Worm (Caenorhabditis elegans): ENCODE measurements around the gene daf-18.

The daf-18 gene

ce11 chrIV:422112-422511 lies 2.9 kb downstream of the daf-18 start:
- no peak for TF ChIP-seq sea-1 (GFP tag; conservative IDR thresholded peaks at IDR 0.05)
- no peak for TF ChIP-seq hmbx-1 (tag; optimal IDR thresholded peaks at IDR 0.05)

- TF ChIP-seq flt-1 (GFP tag; IDR thresholded peaks at IDR 0.05) (no peak), tbx-11 (GFP tag; IDR thresholded peaks at IDR 0.05) (no peak), aly-1 (tag; optimal IDR thresholded peaks at IDR 0.05) (no peak), hmg-4 (GFP tag; optimal IDR thresholded peaks at IDR 0.05) (no peak), scrt-1 (GFP tag; IDR thresholded peaks at IDR 0.05) (no peak), B0310.2 (tag; optimal IDR thresholded peaks at IDR 0.05) (no peak), F13C5.2 (tag; optimal IDR thresholded peaks at IDR 0.05) (no peak), ceh-13 (GFP tag; optimal IDR thresholded peaks at IDR 0.05) (no peak), hmbx-1 (tag; optimal IDR thresholded peaks at IDR 0.05) (no peak), pes-1 (GFP tag; IDR thresholded peaks at IDR 0.05) (no peak), tra-4 (tag; optimal IDR thresholded peaks at IDR 0.05) (no peak), ama-1 (optimal IDR thresholded peaks at IDR 0.05) (no peak), sea-1 (GFP tag; conservative IDR thresholded peaks at IDR 0.05) (no peak), ets-7 (tag; optimal IDR thresholded peaks at IDR 0.05) (no peak)
These were observed 4.3 kb downstream of the daf-18 start for ce11 chrIV:420686-421085.

- TF ChIP-seq sea-1 (GFP tag; conservative IDR thresholded peaks at IDR 0.05) (no peak), tbx-37 (GFP tag; conservative IDR thresholded peaks at IDR 0.05) (no peak), B0310.2 (tag; optimal IDR thresholded peaks at IDR 0.05) (no peak), pes-1 (GFP tag; IDR thresholded peaks at IDR 0.05) (no peak), aly-1 (tag; optimal IDR thresholded peaks at IDR 0.05) (no peak), hnd-1 (tag; optimal IDR thresholded peaks at IDR 0.05) (no peak), ceh-36 (tag; optimal IDR thresholded peaks at IDR 0.05) (no peak), tbx-11 (GFP tag; IDR thresholded peaks at IDR 0.05) (no peak), scrt-1 (GFP tag; IDR thresholded peaks at IDR 0.05) (no peak), tra-4 (tag; optimal IDR thresholded peaks at IDR 0.05) (no peak), F13C5.2 (tag; optimal IDR thresholded peaks at IDR 0.05) (no peak), ama-1 (optimal IDR thresholded peaks at IDR 0.05) (no peak), hmbx-1 (tag; optimal IDR thresholded peaks at IDR 0.05) (no peak), ets-7 (tag; optimal IDR thresholded peaks at IDR 0.05) (no peak), hmg-4 (GFP tag; optimal IDR thresholded peaks at IDR 0.05) (no peak), ceh-13 (GFP tag; optimal IDR thresholded peaks at IDR 0.05) (no peak), flt-1 (GFP tag; IDR thresholded peaks at IDR 0.05) (no peak)
These were observed 5.3 kb downstream of the daf-18 start, which contains the start of gene eri-1 for ce11 chrIV:419674-420073. TSS of gene eri-1 (minus strand) at chrIV:419958.

- TF ChIP-seq hmbx-1 (tag; optimal IDR thresholded peaks at IDR 0.05): no peak
- TF ChIP-seq ets-7 (tag; optimal IDR thresholded peaks at IDR 0.05): peak; percentile 12
These were observed 14.5 kb downstream of the daf-18 start, which contains the start of gene T07A9.12 for ce11 chrIV:410420-410891. TSS of gene T07A9.12 (plus strand) at chrIV:410867.

ce11 chrIV:409935-410334 lies 15.0 kb downstream of the daf-18 start, which contains the start of gene kgb-1:
TSS of gene kgb-1 (minus strand) at chrIV:410035.
- TF ChIP-seq scrt-1 (GFP tag; IDR thresholded peaks at IDR 0.05) (no peak), hnd-1 (tag; optimal IDR thresholded peaks at IDR 0.05) (no peak), ceh-36 (tag; optimal IDR thresholded peaks at IDR 0.05) (peak; percentile 66), ceh-13 (GFP tag; optimal IDR thresholded peaks at IDR 0.05) (no peak), hmg-4 (GFP tag; optimal IDR thresholded peaks at IDR 0.05) (no peak)

- TF ChIP-seq scrt-1 (GFP tag; IDR thresholded peaks at IDR 0.05) (no peak), flt-1 (GFP tag; IDR thresholded peaks at IDR 0.05) (no peak), tbx-11 (GFP tag; IDR thresholded peaks at IDR 0.05) (no peak), ets-7 (tag; optimal IDR thresholded peaks at IDR 0.05) (no peak), sea-1 (GFP tag; conservative IDR thresholded peaks at IDR 0.05) (no peak), pes-1 (GFP tag; IDR thresholded peaks at IDR 0.05) (no peak), hmg-4 (GFP tag; optimal IDR thresholded peaks at IDR 0.05) (no peak), tbx-37 (GFP tag; conservative IDR thresholded peaks at IDR 0.05) (no peak), hnd-1 (tag; optimal IDR thresholded peaks at IDR 0.05) (no peak), F13C5.2 (tag; optimal IDR thresholded peaks at IDR 0.05) (no peak), ama-1 (optimal IDR thresholded peaks at IDR 0.05) (no peak), ceh-13 (GFP tag; optimal IDR thresholded peaks at IDR 0.05) (no peak), B0310.2 (tag; optimal IDR thresholded peaks at IDR 0.05) (no peak)
These were observed 16.1 kb downstream of the daf-18 start for ce11 chrIV:408892-409291.

- TF ChIP-seq ama-1 (optimal IDR thresholded peaks at IDR 0.05) (no peak), pes-1 (GFP tag; IDR thresholded peaks at IDR 0.05) (no peak), ets-7 (tag; optimal IDR thresholded peaks at IDR 0.05) (no peak), aly-1 (tag; optimal IDR thresholded peaks at IDR 0.05) (no peak), tra-4 (tag; optimal IDR thresholded peaks at IDR 0.05) (no peak), F13C5.2 (tag; optimal IDR thresholded peaks at IDR 0.05) (no peak), ceh-36 (tag; optimal IDR thresholded peaks at IDR 0.05) (no peak), tbx-11 (GFP tag; IDR thresholded peaks at IDR 0.05) (no peak), hmbx-1 (tag; optimal IDR thresholded peaks at IDR 0.05) (no peak), B0310.2 (tag; optimal IDR thresholded peaks at IDR 0.05) (no peak), sea-1 (GFP tag; conservative IDR thresholded peaks at IDR 0.05) (no peak), hnd-1 (tag; optimal IDR thresholded peaks at IDR 0.05) (no peak), tbx-37 (GFP tag; conservative IDR thresholded peaks at IDR 0.05) (no peak), scrt-1 (GFP tag; IDR thresholded peaks at IDR 0.05) (no peak), flt-1 (GFP tag; IDR thresholded peaks at IDR 0.05) (no peak), ceh-13 (GFP tag; optimal IDR thresholded peaks at IDR 0.05) (no peak), hmg-4 (GFP tag; optimal IDR thresholded peaks at IDR 0.05) (no peak)
These were observed 23.6 kb downstream of the daf-18 start, which contains the start of gene gpa-4 for ce11 chrIV:401395-401794. TSS of gene gpa-4 (plus strand) at chrIV:401695.

- TF ChIP-seq B0310.2 (tag; optimal IDR thresholded peaks at IDR 0.05) (no peak), aly-1 (tag; optimal IDR thresholded peaks at IDR 0.05) (no peak), tra-4 (tag; optimal IDR thresholded peaks at IDR 0.05) (no peak), hmbx-1 (tag; optimal IDR thresholded peaks at IDR 0.05) (no peak), ets-7 (tag; optimal IDR thresholded peaks at IDR 0.05) (no peak), ama-1 (optimal IDR thresholded peaks at IDR 0.05) (no peak), tbx-11 (GFP tag; IDR thresholded peaks at IDR 0.05) (no peak), pes-1 (GFP tag; IDR thresholded peaks at IDR 0.05) (no peak), scrt-1 (GFP tag; IDR thresholded peaks at IDR 0.05) (no peak), flt-1 (GFP tag; IDR thresholded peaks at IDR 0.05) (no peak), ceh-13 (GFP tag; optimal IDR thresholded peaks at IDR 0.05) (no peak), F13C5.2 (tag; optimal IDR thresholded peaks at IDR 0.05) (no peak), sea-1 (GFP tag; conservative IDR thresholded peaks at IDR 0.05) (no peak), tbx-37 (GFP tag; conservative IDR thresholded peaks at IDR 0.05) (no peak), ceh-36 (tag; optimal IDR thresholded peaks at IDR 0.05) (no peak)
These were observed 28.6 kb downstream of the daf-18 start, which contains the start of gene rrp-8 for ce11 chrIV:396373-396772. TSS of gene rrp-8 (plus strand) at chrIV:396545.

Measured in whole organism, early embryonic.